Fruit fly (Drosophila melanogaster): ENCODE data around the gene CG13771.

Gene CG13771

dm6 chr2L:6692048-6692447 is 28.6 kb upstream of the CG13771 start:
- TF ChIP-seq CG3847 (GFP tag; IDR thresholded peaks at IDR 0.05) (no peak), Med (GFP tag) (peak; percentile 64), Sox102F (GFP tag; optimal IDR thresholded peaks at IDR 0.05) (peak; percentile 24), D19A (tag; optimal IDR thresholded peaks at IDR 0.05) (peak; percentile 58), sens (GFP tag) (peak; percentile 75), vvl (GFP tag; IDR thresholded peaks at IDR 0.05) (0 out of 2 replicates have a peak, but pooled peaks have one; percentile 7), Dip2 (GFP tag; IDR thresholded peaks at IDR 0.05) (no peak), CG11504 (tag; optimal IDR thresholded peaks at IDR 0.05) (peak; percentile 10)

DNA sequence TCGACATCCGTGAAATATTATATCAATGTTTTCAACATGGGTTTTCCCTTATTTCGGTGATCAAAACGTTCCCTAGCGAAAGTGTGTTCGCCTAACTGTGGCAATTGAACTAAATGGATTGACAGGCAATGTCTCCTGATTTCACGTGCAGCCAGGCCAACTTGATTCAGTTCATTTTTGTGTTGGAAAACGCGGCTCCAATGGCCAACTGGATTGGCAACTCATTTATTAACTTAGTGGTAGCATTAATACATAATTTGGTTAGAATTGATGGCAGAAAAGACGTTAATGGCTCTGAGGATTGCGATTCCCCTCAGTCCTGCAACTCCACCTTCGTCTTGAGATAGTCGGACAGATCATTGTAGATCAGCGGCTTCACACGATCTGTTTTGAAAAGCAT is 23.2 kb upstream of the CG13771 start, which contains the start of gene CG11327:
TSS of gene CG11327 (minus strand) at position 101 of the 400 bp plus-strand sequence.
- peak; percentile 7 for TF ChIP-seq trem (tag; optimal IDR thresholded peaks at IDR 0.05)
- TF ChIP-seq BtbVII (GFP tag; optimal IDR thresholded peaks at IDR 0.05), result no peak

DNA sequence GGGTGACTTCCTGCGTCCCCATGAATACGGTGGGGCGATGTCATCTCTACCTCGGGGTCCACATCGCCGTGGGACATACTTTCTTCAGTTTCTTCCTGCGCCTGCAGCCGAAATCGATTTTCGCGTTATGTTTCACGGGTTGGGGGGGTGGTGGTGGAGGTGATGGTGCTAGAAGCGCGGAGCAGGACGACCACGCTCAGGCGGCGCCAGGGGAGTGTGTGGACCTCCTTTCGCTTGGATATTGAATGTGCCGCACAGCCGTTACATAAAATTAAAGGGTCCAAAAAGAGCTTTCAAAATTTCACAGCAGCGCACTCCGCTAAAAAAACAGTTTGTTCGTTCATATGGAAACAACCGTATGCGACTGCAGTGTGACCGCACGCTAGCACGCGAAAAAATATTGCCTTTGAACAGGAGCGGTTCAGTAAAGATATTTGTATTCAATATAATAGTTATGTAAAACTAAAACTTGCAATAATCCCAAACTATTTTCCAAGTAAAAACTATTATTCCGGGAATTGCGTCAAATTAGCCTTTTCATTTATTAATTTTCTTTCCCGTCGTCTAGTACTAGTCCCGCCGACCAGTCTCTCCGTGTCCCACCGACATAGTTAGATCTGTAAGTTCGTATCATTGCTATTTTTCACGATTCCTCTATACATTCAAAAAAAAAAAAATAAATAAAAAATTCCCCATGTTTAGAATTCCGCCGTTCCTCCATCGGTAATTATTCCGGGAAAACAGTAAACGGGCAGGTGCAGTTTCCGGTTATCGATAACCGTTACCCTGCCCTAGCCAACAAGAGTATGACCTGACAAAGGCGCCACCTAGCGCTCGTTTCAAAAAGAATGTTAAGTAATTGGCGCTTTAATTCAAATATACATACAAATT is 20.8 kb upstream of the CG13771 start, which contains the start of gene Nhe3:
TSS of gene Nhe3 (minus strand) at position 373 of the 891 bp plus-strand sequence.
- peak; percentile 35; the same call in 1 of the 2 replicates for TF ChIP-seq bowl (GFP tag; IDR thresholded peaks at IDR 0.05)
- peak; percentile 69 for TF ChIP-seq gsb-n (tag; optimal IDR thresholded peaks at IDR 0.05)
- no peak for TF ChIP-seq CG2129 (GFP tag; IDR thresholded peaks at IDR 0.05; ENCODE audit: partially characterized antibody)
- peak; percentile 55 for TF ChIP-seq CG13123 (GFP tag; optimal IDR thresholded peaks at IDR 0.05)
- TF ChIP-seq nmo (GFP tag; optimal IDR thresholded peaks at IDR 0.05), result peak; percentile 84
- peak; percentile 70 for TF ChIP-seq CG1647 (GFP tag; optimal IDR thresholded peaks at IDR 0.05)
- no peak for TF ChIP-seq CkIIα-i1 (GFP tag; IDR thresholded peaks at IDR 0.05)
- peak; percentile 53 for TF ChIP-seq Hmr (GFP tag; optimal IDR thresholded peaks at IDR 0.05)
- TF ChIP-seq jing (GFP tag; optimal IDR thresholded peaks at IDR 0.05), result peak; percentile 16
- TF ChIP-seq zf30C (GFP tag; optimal IDR thresholded peaks at IDR 0.05), result no peak
- TF ChIP-seq Antp (GFP tag; optimal IDR thresholded peaks at IDR 0.05), result peak; percentile 77
- peak; percentile 56 for TF ChIP-seq twi (tag; optimal IDR thresholded peaks at IDR 0.05)
- TF ChIP-seq caup (GFP tag; optimal IDR thresholded peaks at IDR 0.05; ENCODE audit: severe bottlenecking), result peak; percentile 79
- 0 out of 2 replicates have a peak, but pooled peaks have one; percentile 74 for TF ChIP-seq chm (GFP tag; IDR thresholded peaks at IDR 0.05)
- peak; percentile 66 for TF ChIP-seq CG5245 (GFP tag; optimal IDR thresholded peaks at IDR 0.05)
- TF ChIP-seq Ptx1 (GFP tag; IDR thresholded peaks at IDR 0.05), result peak; percentile 89
- peak; percentile 81 for TF ChIP-seq Bteb2 (GFP tag; optimal IDR thresholded peaks at IDR 0.05)
- TF ChIP-seq CG6765 (GFP tag; optimal IDR thresholded peaks at IDR 0.05), result peak; percentile 60
- TF ChIP-seq Scr (GFP tag; IDR thresholded peaks at IDR 0.05; ENCODE audit: partially characterized antibody), result peak; percentile 53
- TF ChIP-seq so (GFP tag; IDR thresholded peaks at IDR 0.05), result peak; percentile 86
- TF ChIP-seq CG13894 (tag; optimal IDR thresholded peaks at IDR 0.05), result no peak
- no peak; the same call in 1 of the 2 replicates for TF ChIP-seq sna (GFP tag; IDR thresholded peaks at IDR 0.05; ENCODE audit: partially characterized antibody)
- no peak for TF ChIP-seq Lim3 (GFP tag; IDR thresholded peaks at IDR 0.05)
- TF ChIP-seq abd-A (tag; optimal IDR thresholded peaks at IDR 0.05), result no peak
- peak; percentile 83 for TF ChIP-seq Dref (GFP tag; IDR thresholded peaks at IDR 0.05)
- peak; percentile 81 for TF ChIP-seq CG18476 (GFP tag; optimal IDR thresholded peaks at IDR 0.05)
- TF ChIP-seq luna (GFP tag; optimal IDR thresholded peaks at IDR 0.05), result no peak
- TF ChIP-seq Ravus (GFP tag; IDR thresholded peaks at IDR 0.05), result peak; percentile 45
- TF ChIP-seq CG1792 (GFP tag; optimal IDR thresholded peaks at IDR 0.05), result peak; percentile 59
- peak; percentile 75 for TF ChIP-seq CG10209 (GFP tag; optimal IDR thresholded peaks at IDR 0.05)
- no peak for TF ChIP-seq emc (GFP tag; optimal IDR thresholded peaks at IDR 0.05)
- peak; percentile 74 for TF ChIP-seq sqz (GFP tag; optimal IDR thresholded peaks at IDR 0.05)
- TF ChIP-seq CG4617 (GFP tag; optimal IDR thresholded peaks at IDR 0.05; ENCODE audit: borderline replicate concordance), result peak; percentile 73
- TF ChIP-seq CG10147 (GFP tag; optimal IDR thresholded peaks at IDR 0.05), result peak; percentile 78
- peak; percentile 77 for TF ChIP-seq CG8924 (tag; optimal IDR thresholded peaks at IDR 0.05)
